Worm (Caenorhabditis elegans): ENCODE results near the gene gcl-1.

gcl-1 gene

ce11 chrIV:13395255-13395654 lies 17.4 kb downstream of the gcl-1 start (continued):
- TF ChIP-seq ceh-28 (tag; optimal IDR thresholded peaks at IDR 0.05) (peak; percentile 65), snpc-4 (tag; optimal IDR thresholded peaks at IDR 0.05) (peak; percentile 5)

ce11 chrIV:13394686-13395085 lies 18.0 kb downstream of the gcl-1 start:
- TF ChIP-seq daf-12 (tag; optimal IDR thresholded peaks at IDR 0.05) (no peak), ama-1 (optimal IDR thresholded peaks at IDR 0.05) (peak; percentile 1), nhr-25 (tag; optimal IDR thresholded peaks at IDR 0.05) (peak; percentile 44), nhr-23 (tag; optimal IDR thresholded peaks at IDR 0.05) (peak; percentile 7), nhr-43 (tag; optimal IDR thresholded peaks at IDR 0.05; ENCODE audit: poor library complexity, severe bottlenecking) (peak; percentile 64), pqm-1 (tag; optimal IDR thresholded peaks at IDR 0.05) (peak; percentile 29), nhr-11 (tag; optimal IDR thresholded peaks at IDR 0.05) (no peak)

- peak in 1 of 3 experiments; percentile 7 for TF ChIP-seq elt-3 (tag; optimal IDR thresholded peaks at IDR 0.05)
- TF ChIP-seq fkh-10 (GFP tag; optimal IDR thresholded peaks at IDR 0.05): no peak
- peak; percentile 7 for TF ChIP-seq nhr-43 (tag; optimal IDR thresholded peaks at IDR 0.05; ENCODE audit: poor library complexity, severe bottlenecking)
- peak; percentile 7 for TF ChIP-seq ztf-4 (tag; optimal IDR thresholded peaks at IDR 0.05)
- peak; percentile 17 for TF ChIP-seq nhr-28 (tag; optimal IDR thresholded peaks at IDR 0.05)
- TF ChIP-seq ceh-9 (tag; optimal IDR thresholded peaks at IDR 0.05): no peak
- peak; percentile 92 for TF ChIP-seq pqm-1 (tag; optimal IDR thresholded peaks at IDR 0.05)
- TF ChIP-seq ama-1 (optimal IDR thresholded peaks at IDR 0.05): no peak
- TF ChIP-seq nhr-23 (tag; optimal IDR thresholded peaks at IDR 0.05): peak; percentile 87
- TF ChIP-seq jun-1 (tag; optimal IDR thresholded peaks at IDR 0.05): peak; percentile 26
- peak; percentile 54 for TF ChIP-seq nhr-25 (tag; optimal IDR thresholded peaks at IDR 0.05)
- no peak for TF ChIP-seq unc-62 (GFP tag; optimal IDR thresholded peaks at IDR 0.05)
- TF ChIP-seq lsy-12 (tag; optimal IDR thresholded peaks at IDR 0.05): peak; percentile 47
- no peak for TF ChIP-seq ceh-82 (tag; optimal IDR thresholded peaks at IDR 0.05)
- peak; percentile 90 for TF ChIP-seq elt-2 (tag; optimal IDR thresholded peaks at IDR 0.05)
- peak; percentile 9 for TF ChIP-seq nfya-1 (tag; optimal IDR thresholded peaks at IDR 0.05; ENCODE audit: insufficient read depth)
- peak; percentile 61 for TF ChIP-seq skn-1 (tag; optimal IDR thresholded peaks at IDR 0.05)
- TF ChIP-seq nhr-77 (tag; optimal IDR thresholded peaks at IDR 0.05): peak; percentile 7
Observed at ce11 chrIV:13393246-13393716, 19.4 kb downstream of the gcl-1 start.

ce11 chrIV:13392230-13392629 lies 20.5 kb downstream of the gcl-1 start:
- TF ChIP-seq ama-1 (optimal IDR thresholded peaks at IDR 0.05) (peak; percentile 72), nhr-43 (tag; optimal IDR thresholded peaks at IDR 0.05; ENCODE audit: poor library complexity, severe bottlenecking) (peak; percentile 10), aly-2 (tag; optimal IDR thresholded peaks at IDR 0.05) (no peak), lin-15B (tag; optimal IDR thresholded peaks at IDR 0.05) (no peak)

ce11 chrIV:13390770-13391169 lies 21.9 kb downstream of the gcl-1 start:
- no peak for TF ChIP-seq nhr-25 (tag; optimal IDR thresholded peaks at IDR 0.05)
- no peak for TF ChIP-seq nhr-12 (tag; optimal IDR thresholded peaks at IDR 0.05)
- no peak for TF ChIP-seq ceh-82 (tag; optimal IDR thresholded peaks at IDR 0.05)
- no peak for TF ChIP-seq nhr-77 (tag; optimal IDR thresholded peaks at IDR 0.05)
- no peak for TF ChIP-seq elt-1 (tag; optimal IDR thresholded peaks at IDR 0.05)
- TF ChIP-seq ztf-11 (tag; optimal IDR thresholded peaks at IDR 0.05): no peak
- TF ChIP-seq sea-2 (GFP tag; optimal IDR thresholded peaks at IDR 0.05): no peak
- TF ChIP-seq snpc-4 (tag; optimal IDR thresholded peaks at IDR 0.05): no peak
- no peak for TF ChIP-seq pha-4 (tag; optimal IDR thresholded peaks at IDR 0.05)
- TF ChIP-seq lin-15B (tag; optimal IDR thresholded peaks at IDR 0.05): no peak
- TF ChIP-seq unc-62 (GFP tag; optimal IDR thresholded peaks at IDR 0.05): no peak
- TF ChIP-seq daf-12 (tag; optimal IDR thresholded peaks at IDR 0.05): no peak
- TF ChIP-seq fkh-10 (GFP tag; optimal IDR thresholded peaks at IDR 0.05): no peak
- no peak for TF ChIP-seq lsy-12 (tag; optimal IDR thresholded peaks at IDR 0.05)
- TF ChIP-seq pqm-1 (tag; optimal IDR thresholded peaks at IDR 0.05): no peak
- TF ChIP-seq egl-27 (tag; optimal IDR thresholded peaks at IDR 0.05): no peak
- no peak for TF ChIP-seq nfya-1 (tag; optimal IDR thresholded peaks at IDR 0.05; ENCODE audit: insufficient read depth)

ce11 chrIV:13389237-13389636 lies 23.5 kb downstream of the gcl-1 start:
- no peak for TF ChIP-seq hmg-11 (tag; optimal IDR thresholded peaks at IDR 0.05)
- peak; percentile 36 for TF ChIP-seq nhr-43 (tag; optimal IDR thresholded peaks at IDR 0.05; ENCODE audit: poor library complexity, severe bottlenecking)
